Fruit fly (Drosophila melanogaster): ENCODE data around the gene SmD1.

- TF ChIP-seq achi (GFP tag; optimal IDR thresholded peaks at IDR 0.05) (no peak), Sox14 (GFP tag; optimal IDR thresholded peaks at IDR 0.05) (no peak), CG1621 (tag; optimal IDR thresholded peaks at IDR 0.05) (no peak), CG34406 (GFP tag; optimal IDR thresholded peaks at IDR 0.05) (no peak), Sox102F (GFP tag; optimal IDR thresholded peaks at IDR 0.05) (no peak), fd59A (GFP tag; optimal IDR thresholded peaks at IDR 0.05) (no peak), Sox15 (GFP tag; optimal IDR thresholded peaks at IDR 0.05) (no peak), dsx (GFP tag; optimal IDR thresholded peaks at IDR 0.05; ENCODE audit: poor library complexity, severe bottlenecking) (no peak), CG10669 (GFP tag; optimal IDR thresholded peaks at IDR 0.05) (no peak), Eip75B (GFP tag; optimal IDR thresholded peaks at IDR 0.05) (no peak), CG31627 (GFP tag; optimal IDR thresholded peaks at IDR 0.05) (no peak), spab (GFP tag; optimal IDR thresholded peaks at IDR 0.05) (no peak), CG11902 (GFP tag; optimal IDR thresholded peaks at IDR 0.05) (no peak)
These were observed 20.4 kb upstream of the SmD1 start, which contains the start of the genes CG10973 and Vps13D for dm6 chr3L:12754769-12755189.

Measured in whole organism, prepupa.